Fruit fly (Drosophila melanogaster): ENCODE results near the gene CG16952.

CG16952 gene

DNA sequence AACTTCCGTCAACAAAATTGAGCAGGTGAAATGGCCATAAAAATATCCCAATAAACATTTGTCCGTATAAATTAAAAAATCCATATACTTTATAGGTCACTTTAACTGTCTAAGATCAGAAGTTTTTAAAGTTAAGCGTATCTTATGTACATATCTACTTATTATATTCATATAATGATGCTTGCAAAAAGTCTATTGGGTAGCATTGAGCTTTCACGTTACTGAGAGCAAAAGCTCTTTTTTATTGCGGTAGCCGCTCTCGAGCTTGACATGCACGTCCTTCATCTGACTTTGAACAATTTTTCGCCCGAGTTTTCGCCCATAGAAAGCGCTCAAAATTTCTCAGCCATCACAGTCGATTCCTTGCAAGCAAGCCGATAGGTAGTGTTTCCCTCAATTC is 2.1 kb upstream of the CG16952 start, which contains the start of gene Gapdh2 (continued):
- peak; percentile 7 to 74 for TF ChIP-seq crp (GFP tag; optimal IDR thresholded peaks at IDR 0.05)
- peak; percentile 99 for TF ChIP-seq Awh (GFP tag; IDR thresholded peaks at IDR 0.05)
- TF ChIP-seq chm (GFP tag; IDR thresholded peaks at IDR 0.05) = peak; percentile 99; the same call in 1 of the 2 replicates
- TF ChIP-seq exex (tag; optimal IDR thresholded peaks at IDR 0.05) = peak; percentile 100
- TF ChIP-seq BEAF-32 (GFP tag; optimal IDR thresholded peaks at IDR 0.05) = peak; percentile 38
- TF ChIP-seq CG7987 (GFP tag; optimal IDR thresholded peaks at IDR 0.05) = peak; percentile 98
- no peak for TF ChIP-seq pita (GFP tag; optimal IDR thresholded peaks at IDR 0.05)
- peak; percentile 86 for TF ChIP-seq ftz-f1 (GFP tag; optimal IDR thresholded peaks at IDR 0.05)
- peak; percentile 98 for TF ChIP-seq CG2199 (GFP tag; IDR thresholded peaks at IDR 0.05)
- TF ChIP-seq Antp (GFP tag; optimal IDR thresholded peaks at IDR 0.05) = peak; percentile 89
- TF ChIP-seq CG10267 (tag; optimal IDR thresholded peaks at IDR 0.05) = peak; percentile 98
- TF ChIP-seq Nf-YA (GFP tag; IDR thresholded peaks at IDR 0.05) = peak; percentile 99
- no peak for TF ChIP-seq hkb (optimal IDR thresholded peaks at IDR 0.05)
- peak; percentile 100 for TF ChIP-seq hkb (GFP tag; IDR thresholded peaks at IDR 0.05)
- peak; percentile 100 for TF ChIP-seq CG31441 (GFP tag; IDR thresholded peaks at IDR 0.05)
- no peak for TF ChIP-seq CG30431 (GFP tag; optimal IDR thresholded peaks at IDR 0.05)
- peak; percentile 97 for TF ChIP-seq tup (GFP tag; optimal IDR thresholded peaks at IDR 0.05)
- TF ChIP-seq Gsc (GFP tag; IDR thresholded peaks at IDR 0.05) = no peak
- TF ChIP-seq Xbp1 (GFP tag; optimal IDR thresholded peaks at IDR 0.05) = peak; percentile 98
- TF ChIP-seq HmgD (GFP tag; optimal IDR thresholded peaks at IDR 0.05) = peak; percentile 68
- peak; percentile 95 for TF ChIP-seq peb (GFP tag; IDR thresholded peaks at IDR 0.05)
- peak; percentile 100 for TF ChIP-seq corto (GFP tag; optimal IDR thresholded peaks at IDR 0.05)
- TF ChIP-seq zf30C (GFP tag; optimal IDR thresholded peaks at IDR 0.05) = peak; percentile 79
- peak; percentile 98 for TF ChIP-seq ind (GFP tag; optimal IDR thresholded peaks at IDR 0.05)
- peak; percentile 96 for TF ChIP-seq en (GFP tag; optimal IDR thresholded peaks at IDR 0.05)
- TF ChIP-seq z (GFP tag; IDR thresholded peaks at IDR 0.05) = peak; percentile 76
- TF ChIP-seq CG8478 (optimal IDR thresholded peaks at IDR 0.05) = no peak
- TF ChIP-seq CG7839 (tag; optimal IDR thresholded peaks at IDR 0.05) = peak; percentile 100
- peak; percentile 88 for TF ChIP-seq ab (GFP tag; optimal IDR thresholded peaks at IDR 0.05)
- TF ChIP-seq abd-A (tag; optimal IDR thresholded peaks at IDR 0.05) = peak; percentile 100
- TF ChIP-seq Sox100B (GFP tag; optimal IDR thresholded peaks at IDR 0.05) = peak; percentile 99
- TF ChIP-seq aop (GFP tag; IDR thresholded peaks at IDR 0.05) = peak; percentile 95
- TF ChIP-seq sr (GFP tag; IDR thresholded peaks at IDR 0.05) = no peak
- TF ChIP-seq Mes4 (GFP tag; optimal IDR thresholded peaks at IDR 0.05) = peak; percentile 94
- peak; percentile 97 for TF ChIP-seq CG14710 (tag; optimal IDR thresholded peaks at IDR 0.05)
- peak; percentile 99 for TF ChIP-seq CG34422 (GFP tag; IDR thresholded peaks at IDR 0.05)
- TF ChIP-seq CG18262 (tag; optimal IDR thresholded peaks at IDR 0.05) = peak; percentile 99
- TF ChIP-seq Lim3 (GFP tag; IDR thresholded peaks at IDR 0.05) = peak; percentile 96; the same call in 1 of the 2 replicates
- peak; percentile 96 for TF ChIP-seq Spps (tag; optimal IDR thresholded peaks at IDR 0.05)
- TF ChIP-seq HLH4C (GFP tag; IDR thresholded peaks at IDR 0.05; ENCODE audit: partially characterized antibody) = no peak
- TF ChIP-seq scrt (GFP tag; optimal IDR thresholded peaks at IDR 0.05) = peak; percentile 99
- TF ChIP-seq fu2 (GFP tag; optimal IDR thresholded peaks at IDR 0.05) = peak; percentile 94
- TF ChIP-seq disco-r (GFP tag; optimal IDR thresholded peaks at IDR 0.05) = peak; percentile 96
- no peak; the same call in 1 of the 2 replicates for TF ChIP-seq amos (GFP tag; IDR thresholded peaks at IDR 0.05; ENCODE audit: partially characterized antibody)
- TF ChIP-seq CG14667 (GFP tag; IDR thresholded peaks at IDR 0.05) = peak; percentile 97
- peak; percentile 100 for TF ChIP-seq caup (GFP tag; optimal IDR thresholded peaks at IDR 0.05; ENCODE audit: severe bottlenecking)
- TF ChIP-seq dysf (GFP tag; IDR thresholded peaks at IDR 0.05) = peak; percentile 99
- no peak; the same call in none of the 2 replicates for TF ChIP-seq gt (GFP tag; IDR thresholded peaks at IDR 0.05)
- peak; percentile 98 for TF ChIP-seq CG10462 (GFP tag; optimal IDR thresholded peaks at IDR 0.05)
- peak; percentile 99 for TF ChIP-seq CG2120 (GFP tag; optimal IDR thresholded peaks at IDR 0.05)
- TF ChIP-seq unpg (GFP tag; optimal IDR thresholded peaks at IDR 0.05) = peak; percentile 100

Measured in whole organism, embryonic.